Fruit fly (Drosophila melanogaster) whole organism, embryonic: ENCODE data around the gene CG9590.

ENCODE experiments used
- CG10209 ChIP-seq: fragments of 200-800 bp; sonication (Bioruptor generic); optimal IDR thresholded peaks from 3 replicates; lab custom pipeline; 2017; ENCODE audit warnings: missing biosample characterization, mild to moderate bottlenecking, missing genetic modification characterization, missing genetic modification reagents
- CG10267 ChIP-seq: fragments of 200-800 bp; sonication (Bioruptor generic); optimal IDR thresholded peaks from 2 replicates; lab custom pipeline; 2018; ENCODE audit warnings: missing biosample characterization, mild to moderate bottlenecking, missing genetic modification characterization, moderate library complexity
- CG10366 ChIP-seq: fragments of 200-800 bp; sonication (Bioruptor generic); IDR thresholded peaks from 2 replicates; pipeline ENCODE4 v1.3.6; 2022; ENCODE audit warnings: missing biosample characterization, missing genetic modification characterization
- CG10462 ChIP-seq: fragments of 200-800 bp; sonication (Bioruptor generic); optimal IDR thresholded peaks from 2 replicates; lab custom pipeline; 2016; ENCODE audit warnings: missing biosample characterization, missing genetic modification characterization
- CG11695 ChIP-seq: fragments of 200-800 bp; sonication (Bioruptor generic); IDR thresholded peaks from 3 replicates; pipeline ENCODE4 v1.3.6; 2022; ENCODE audit warnings: missing biosample characterization, missing genetic modification characterization
- CG13287 ChIP-seq: fragments of 200-800 bp; sonication (Bioruptor generic); IDR thresholded peaks from 2 replicates; pipeline ENCODE4 v1.3.6; 2022; ENCODE audit warnings: missing biosample characterization, missing genetic modification characterization; ENCODE audit not compliant: partially characterized antibody
- CG13775 ChIP-seq: fragments of 200-800 bp; sonication (Bioruptor generic); optimal IDR thresholded peaks from 3 replicates; lab custom pipeline; 2017; ENCODE audit warnings: missing biosample characterization, mild to moderate bottlenecking, missing genetic modification characterization
- CG14710 ChIP-seq: fragments of 200-800 bp; sonication (Bioruptor generic); optimal IDR thresholded peaks from 3 replicates; lab custom pipeline; 2019; ENCODE audit warnings: missing biosample characterization, mild to moderate bottlenecking, missing genetic modification characterization, moderate library complexity
- CG18599 ChIP-seq: fragments of 200-800 bp; sonication (Bioruptor generic); optimal IDR thresholded peaks from 3 replicates; lab custom pipeline; 2017; ENCODE audit warnings: missing biosample characterization, missing genetic modification characterization, mild to moderate bottlenecking, moderate library complexity, missing genetic modification reagents
- CG30403 ChIP-seq: fragments of 200-800 bp; sonication (Bioruptor generic); optimal IDR thresholded peaks from 3 replicates; lab custom pipeline; 2016; ENCODE audit warnings: missing biosample characterization, missing genetic modification characterization
- CG4424 ChIP-seq: fragments of 200-800 bp; sonication (Bioruptor generic); optimal IDR thresholded peaks from 3 replicates; lab custom pipeline; 2016; ENCODE audit warnings: missing biosample characterization, missing genetic modification characterization
- CG4820 ChIP-seq: fragments of 200-800 bp; sonication (Bioruptor generic); optimal IDR thresholded peaks from 3 replicates; lab custom pipeline; 2016; ENCODE audit warnings: missing biosample characterization, missing genetic modification characterization
- CG6791 ChIP-seq: fragments of 200-800 bp; sonication (Bioruptor generic); IDR thresholded peaks from 3 replicates; pipeline ENCODE4 v1.3.6; 2022; ENCODE audit warnings: missing biosample characterization, missing genetic modification characterization; ENCODE audit not compliant: partially characterized antibody
- CG7556 ChIP-seq: fragments of 200-800 bp; sonication (Bioruptor generic); optimal IDR thresholded peaks from 2 replicates; lab custom pipeline; 2017; ENCODE audit warnings: missing biosample characterization, mild to moderate bottlenecking, missing genetic modification characterization
- CG7963 ChIP-seq: fragments of 200-800 bp; sonication (Bioruptor generic); IDR thresholded peaks from 3 replicates; pipeline ENCODE4 v1.3.6; 2022; ENCODE audit warnings: missing biosample characterization, missing genetic modification characterization; ENCODE audit not compliant: partially characterized antibody
- CG8089 ChIP-seq: fragments of 200-800 bp; sonication (Bioruptor generic); optimal IDR thresholded peaks from 3 replicates; lab custom pipeline; 2016; ENCODE audit warnings: missing biosample characterization, missing genetic modification characterization
- CkIIα-i1 ChIP-seq: fragments of 200-800 bp; sonication (Bioruptor generic); IDR thresholded peaks from 2 replicates; pipeline ENCODE4 v1.3.6; 2022; ENCODE audit warnings: missing biosample characterization, missing genetic modification characterization
- E2f2 ChIP-seq: fragments of 200-800 bp; sonication (Bioruptor generic); IDR thresholded peaks from 2 replicates; pipeline ENCODE4 v1.3.6; 2022; ENCODE audit warnings: missing biosample characterization, missing genetic modification characterization
- H2.0 ChIP-seq: fragments of 200-800 bp; sonication (Bioruptor generic); IDR thresholded peaks from 2 replicates; pipeline ENCODE4 v1.3.6; 2022; ENCODE audit warnings: missing biosample characterization, missing genetic modification characterization
- Hey ChIP-seq: fragments of 200-800 bp; sonication (Bioruptor generic); optimal IDR thresholded peaks from 3 replicates; lab custom pipeline; 2018; ENCODE audit warnings: missing biosample characterization, mild to moderate bottlenecking, missing genetic modification characterization
- Kr ChIP-seq: fragments of 200-800 bp; sonication (Bioruptor generic); optimal IDR thresholded peaks from 2 replicates; lab custom pipeline; 2017; ENCODE audit warnings: missing biosample characterization, mild to moderate bottlenecking, missing genetic modification characterization
- Lim3 ChIP-seq: fragments of 200-800 bp; sonication (Bioruptor generic); IDR thresholded peaks from 2 replicates; pipeline ENCODE4 v1.3.6; 2022; ENCODE audit warnings: missing biosample characterization, missing genetic modification characterization
- MBD-R2 ChIP-seq: fragments of 200-800 bp; sonication (Bioruptor generic); IDR thresholded peaks from 2 replicates; pipeline ENCODE4 v1.3.6; 2022; ENCODE audit warnings: missing biosample characterization, missing genetic modification characterization
- MESR4 ChIP-seq: fragments of 200-800 bp; sonication (Bioruptor generic); optimal IDR thresholded peaks from 2 replicates; lab custom pipeline; 2018; ENCODE audit warnings: missing biosample characterization, mild to moderate bottlenecking, missing genetic modification characterization, moderate library complexity
- Nf-YB ChIP-seq: fragments of 200-800 bp; sonication (Bioruptor generic); optimal IDR thresholded peaks from 3 replicates; lab custom pipeline; 2019; ENCODE audit warnings: missing biosample characterization, mild to moderate bottlenecking, missing genetic modification characterization, moderate library complexity
- Optix ChIP-seq: fragments of 200-800 bp; sonication (Bioruptor generic); IDR thresholded peaks from 3 replicates; pipeline ENCODE4 v1.3.6; 2022; ENCODE audit warnings: missing biosample characterization, missing genetic modification characterization
- Rfx ChIP-seq: fragments of 200-800 bp; sonication (Bioruptor generic); IDR thresholded peaks from 2 replicates; pipeline ENCODE4 v1.3.6; 2022; ENCODE audit warnings: missing biosample characterization, missing genetic modification characterization
- Scr ChIP-seq: fragments of 200-800 bp; sonication (Bioruptor generic); IDR thresholded peaks from 2 replicates; pipeline ENCODE4 v1.3.6; 2022; ENCODE audit warnings: missing biosample characterization, missing genetic modification characterization; ENCODE audit not compliant: partially characterized antibody
- Sox100B ChIP-seq: fragments of 200-800 bp; sonication (Bioruptor generic); optimal IDR thresholded peaks from 3 replicates; lab custom pipeline; 2018; ENCODE audit warnings: missing biosample characterization, mild to moderate bottlenecking, missing genetic modification characterization
- Spps ChIP-seq: fragments of 200-800 bp; sonication (Bioruptor generic); optimal IDR thresholded peaks from 2 replicates; lab custom pipeline; 2018; ENCODE audit warnings: missing biosample characterization, mild to moderate bottlenecking, missing genetic modification characterization
- Stat92E ChIP-seq, 3 experiments: fragments of >200 bp in 2 of 3; fragments of 200-800 bp in 1 of 3; sonication (Bioruptor generic) in 1 of 3; optimal IDR thresholded peaks; 2 replicates each; lab custom pipeline; 2017 to 2019; ENCODE audit warnings: missing biosample characterization in 3 of 3, missing genetic modification characterization in 3 of 3, mild to moderate bottlenecking in 1 of 3, moderate library complexity in 1 of 3
- Xrp1 ChIP-seq: fragments of 200-800 bp; sonication (Bioruptor generic); IDR thresholded peaks from 2 replicates; pipeline ENCODE4 v1.3.6; 2022; ENCODE audit warnings: missing biosample characterization, missing genetic modification characterization
- br ChIP-seq: fragments of >200 bp; optimal IDR thresholded peaks from 2 replicates; lab custom pipeline; 2017
- bsh ChIP-seq, 2 experiments: fragments of 200-800 bp; sonication (Bioruptor generic); optimal IDR thresholded peaks; 2 replicates each; lab custom pipeline; 2017 to 2018; ENCODE audit warnings: mild to moderate bottlenecking in 2 of 2, missing biosample characterization in 2 of 2, missing genetic modification characterization in 2 of 2, moderate library complexity in 1 of 2
- btn ChIP-seq: fragments of 200-800 bp; sonication (Bioruptor generic); optimal IDR thresholded peaks from 2 replicates; lab custom pipeline; 2016; ENCODE audit warnings: missing biosample characterization, missing genetic modification characterization
- dm ChIP-seq: fragments of 200-800 bp; sonication (Bioruptor generic); optimal IDR thresholded peaks from 3 replicates; lab custom pipeline; 2016; ENCODE audit warnings: missing biosample characterization, missing genetic modification characterization
- gcm2 ChIP-seq: fragments of 200-800 bp; sonication (Bioruptor generic); optimal IDR thresholded peaks from 2 replicates; lab custom pipeline; 2016; ENCODE audit warnings: missing biosample characterization, missing genetic modification characterization
- gsb-n ChIP-seq: fragments of 200-800 bp; sonication (Bioruptor generic); optimal IDR thresholded peaks from 3 replicates; lab custom pipeline; 2018; ENCODE audit warnings: missing biosample characterization, mild to moderate bottlenecking, missing genetic modification characterization
- hth ChIP-seq: fragments of >200 bp; optimal IDR thresholded peaks from 2 replicates; lab custom pipeline; 2017; ENCODE audit warnings: inconsistent platforms
- ind ChIP-seq: fragments of 200-800 bp; sonication (Bioruptor generic); optimal IDR thresholded peaks from 3 replicates; lab custom pipeline; 2016; ENCODE audit warnings: missing biosample characterization, missing genetic modification characterization
- jigr1 ChIP-seq: fragments of 200-800 bp; sonication (Bioruptor generic); IDR thresholded peaks from 3 replicates; pipeline ENCODE4 v1.3.6; 2022; ENCODE audit warnings: missing biosample characterization, missing genetic modification characterization
- phol ChIP-seq: fragments of 200-800 bp; sonication (Bioruptor generic); optimal IDR thresholded peaks from 3 replicates; lab custom pipeline; 2018; ENCODE audit warnings: missing biosample characterization, mild to moderate bottlenecking, missing genetic modification characterization, moderate library complexity
- pzg ChIP-seq: fragments of 200-800 bp; sonication (Bioruptor generic); optimal IDR thresholded peaks from 3 replicates; lab custom pipeline; 2018; ENCODE audit warnings: missing biosample characterization, mild to moderate bottlenecking, missing genetic modification characterization, moderate library complexity
- row ChIP-seq: fragments of 200-800 bp; sonication (Bioruptor generic); IDR thresholded peaks from 3 replicates; pipeline ENCODE4 v1.3.6; 2022; ENCODE audit warnings: missing biosample characterization, missing genetic modification characterization
- slbo ChIP-seq: fragments of 200-800 bp; sonication (Bioruptor generic); IDR thresholded peaks from 2 replicates; pipeline ENCODE4 v1.3.6; 2022; ENCODE audit warnings: missing biosample characterization, missing genetic modification characterization
- stwl ChIP-seq: fragments of 200-800 bp; sonication (Bioruptor generic); optimal IDR thresholded peaks from 3 replicates; lab custom pipeline; 2018; ENCODE audit warnings: missing biosample characterization, mild to moderate bottlenecking, missing genetic modification characterization, moderate library complexity
- tio ChIP-seq: fragments of 200-800 bp; sonication (Bioruptor generic); optimal IDR thresholded peaks from 2 replicates; lab custom pipeline; 2017; ENCODE audit warnings: missing biosample characterization, missing genetic modification characterization, inconsistent platforms
- usp ChIP-seq: fragments of >200 bp; optimal IDR thresholded peaks from 2 replicates; lab custom pipeline; 2017; ENCODE audit warnings: missing biosample characterization, missing genetic modification characterization

Gene CG9590

dm6 chr3R:15836864-15837824 is 50.6 kb downstream of the CG9590 start, which contains the start of the genes ND-23 and spn-E (continued):
- peak; percentile 54 for TF ChIP-seq Sox100B (GFP tag; lab: Kevin White, UChicago)
- TF ChIP-seq CkIIα-i1 (GFP tag; lab: Robert Waterston, UW), result no peak
- TF ChIP-seq CG7963 (GFP tag; lab: Robert Waterston, UW), result 0 out of 3 replicates have a peak, but pooled peaks have one; percentile 7
- TF ChIP-seq MBD-R2 (GFP tag; lab: Robert Waterston, UW), result peak; percentile 30
- no peak for TF ChIP-seq gcm2 (GFP tag; lab: Kevin White, UChicago)
- peak; percentile 66 for TF ChIP-seq gsb-n (tag; lab: Kevin White, UChicago)
- TF ChIP-seq Hey (tag; lab: Kevin White, UChicago), result no peak
- no peak for TF ChIP-seq btn (GFP tag; lab: Kevin White, UChicago)
- no peak for TF ChIP-seq jigr1
- TF ChIP-seq CG11695, result 0 out of 3 replicates have a peak, but pooled peaks have one; percentile 56
- peak; percentile 48 for TF ChIP-seq CG18599 (GFP tag; lab: Kevin White, UChicago)
- TF ChIP-seq CG10267, result peak; percentile 93
- TF ChIP-seq E2f2 (GFP tag; lab: Robert Waterston, UW), result peak; percentile 89
- no peak for TF ChIP-seq CG10462 (GFP tag; lab: Kevin White, UChicago)
- peak; percentile 87 for TF ChIP-seq CG13287 (GFP tag; lab: Robert Waterston, UW)
- peak; percentile 81 for TF ChIP-seq MESR4 (GFP tag; lab: Kevin White, UChicago)
- TF ChIP-seq ind (GFP tag; lab: Kevin White, UChicago), result peak; percentile 59
- no peak for TF ChIP-seq hth (lab: Kevin White, UChicago)
- peak; percentile 56 for TF ChIP-seq CG13775 (GFP tag; lab: Kevin White, UChicago)
- TF ChIP-seq H2.0 (GFP tag; lab: Robert Waterston, UW), result no peak; the same call in 1 of the 2 replicates
- TF ChIP-seq Rfx (GFP tag; lab: Robert Waterston, UW), result peak; percentile 62; the same call in 1 of the 2 replicates
- TF ChIP-seq CG10209 (GFP tag; lab: Kevin White, UChicago), result peak; percentile 61
- TF ChIP-seq tio (GFP tag; lab: Kevin White, UChicago), result no peak
- no peak for TF ChIP-seq br (lab: Kevin White, UChicago)
- TF ChIP-seq stwl (tag; lab: Kevin White, UChicago), result peak; percentile 79
- TF ChIP-seq row (GFP tag; lab: Robert Waterston, UW), result peak; percentile 82
- no peak for TF ChIP-seq Spps (tag; lab: Kevin White, UChicago)
- TF ChIP-seq Xrp1, result peak; percentile 55; the same call in 1 of the 2 replicates
- peak; percentile 0 for TF ChIP-seq CG4820 (GFP tag; lab: Kevin White, UChicago)
- peak; percentile 35 for TF ChIP-seq pzg
- no peak for TF ChIP-seq CG8089 (GFP tag; lab: Kevin White, UChicago)
- no peak for TF ChIP-seq Stat92E (GFP tag; optimal IDR thresholded peaks at IDR 0.05; lab: Kevin White, UChicago)
- peak in 1 of 2 experiments; percentile 49 for TF ChIP-seq bsh (GFP tag; optimal IDR thresholded peaks at IDR 0.05; lab: Kevin White, UChicago)
- TF ChIP-seq CG4424 (GFP tag; lab: Kevin White, UChicago), result peak; percentile 66
- peak; percentile 88 for TF ChIP-seq Scr (GFP tag; lab: Robert Waterston, UW)
- TF ChIP-seq CG10366 (GFP tag; lab: Robert Waterston, UW), result peak; percentile 35; the same call in 1 of the 2 replicates
- peak; percentile 68 for TF ChIP-seq slbo (GFP tag; lab: Robert Waterston, UW)
- peak; percentile 64 for TF ChIP-seq CG30403 (GFP tag; lab: Kevin White, UChicago)
- peak; percentile 44 for TF ChIP-seq CG7556 (GFP tag; lab: Kevin White, UChicago)
- peak; percentile 81 for TF ChIP-seq CG14710
- no peak for TF ChIP-seq Optix
- TF ChIP-seq Lim3 (GFP tag; lab: Robert Waterston, UW), result no peak
- no peak for TF ChIP-seq dm (GFP tag; lab: Kevin White, UChicago)
- no peak for TF ChIP-seq Kr (GFP tag; lab: Kevin White, UChicago)
- TF ChIP-seq usp (GFP tag; lab: Kevin White, UChicago), result no peak
- peak; percentile 73 for TF ChIP-seq phol
- no peak for TF ChIP-seq Nf-YB (GFP tag; lab: Kevin White, UChicago)
- 0 out of 3 replicates have a peak, but pooled peaks have one; percentile 52 for TF ChIP-seq CG6791 (GFP tag; lab: Robert Waterston, UW)
